Worm (Caenorhabditis elegans) whole organism, mixed stage, embryonic: ENCODE data around the gene F57A8.1.

Experiments
- M03D4.4 ChIP-seq: sonication (generic microtip); optimal IDR thresholded peaks from 2 replicates; lab custom pipeline; 2017; ENCODE audit warnings: mild to moderate bottlenecking, missing genetic modification characterization, missing compliant biosample characterization
- bed-3 ChIP-seq: fragments of 200-800 bp; sonication (Bioruptor generic); optimal IDR thresholded peaks from 3 replicates; lab custom pipeline; 2018; ENCODE audit warnings: mild to moderate bottlenecking, missing genetic modification characterization, moderate library complexity, missing compliant biosample characterization
- blmp-1 ChIP-seq: fragments of 150-350 bp; optimal IDR thresholded peaks from 2 replicates; lab custom pipeline; 2014; ENCODE audit warnings: missing biosample characterization, missing genetic modification characterization
- ceh-39 ChIP-seq: fragments of 150-350 bp; optimal IDR thresholded peaks from 2 replicates; lab custom pipeline; 2014; ENCODE audit warnings: missing biosample characterization, missing genetic modification characterization
- ceh-43 ChIP-seq: fragments of 200-800 bp; sonication (Bioruptor generic); optimal IDR thresholded peaks from 2 replicates; lab custom pipeline; 2018; ENCODE audit warnings: mild to moderate bottlenecking, missing genetic modification characterization, moderate library complexity, missing compliant biosample characterization
- ceh-83 ChIP-seq: fragments of 200-800 bp; sonication (Bioruptor generic); optimal IDR thresholded peaks from 2 replicates; lab custom pipeline; 2018; ENCODE audit warnings: mild to moderate bottlenecking, missing genetic modification characterization, missing compliant biosample characterization
- ces-1 ChIP-seq: fragments of 150-350 bp; optimal IDR thresholded peaks from 2 replicates; lab custom pipeline; 2014; ENCODE audit warnings: missing biosample characterization, missing genetic modification reagents, missing genetic modification characterization
- cnd-1 ChIP-seq: fragments of 200-800 bp; sonication (Bioruptor generic); optimal IDR thresholded peaks from 2 replicates; lab custom pipeline; 2018; ENCODE audit warnings: mild to moderate bottlenecking, missing genetic modification characterization, missing compliant biosample characterization
- drap-1 ChIP-seq: fragments of 200-800 bp; sonication (Bioruptor generic); optimal IDR thresholded peaks from 3 replicates; lab custom pipeline; 2018; ENCODE audit warnings: mild to moderate bottlenecking, missing genetic modification characterization, missing compliant biosample characterization
- elt-1 ChIP-seq: sonication (generic microtip); optimal IDR thresholded peaks from 2 replicates; lab custom pipeline; 2017; ENCODE audit warnings: missing genetic modification characterization, mild to moderate bottlenecking, missing compliant biosample characterization, antibody characterized with exemption, moderate library complexity, borderline replicate concordance; ENCODE audit not compliant: insufficient read depth
- elt-3 ChIP-seq: fragments of 150-350 bp; optimal IDR thresholded peaks from 2 replicates; lab custom pipeline; 2014; ENCODE audit warnings: missing biosample characterization, missing genetic modification characterization
- flh-1 ChIP-seq: fragments of 200-800 bp; sonication (Bioruptor generic); optimal IDR thresholded peaks from 2 replicates; lab custom pipeline; 2018; ENCODE audit warnings: mild to moderate bottlenecking, missing genetic modification characterization, moderate library complexity, missing compliant biosample characterization
- ham-2 ChIP-seq: fragments of 200-800 bp; sonication (Bioruptor generic); optimal IDR thresholded peaks from 2 replicates; lab custom pipeline; 2018; ENCODE audit warnings: mild to moderate bottlenecking, missing genetic modification characterization, missing compliant biosample characterization
- lin-13 ChIP-seq: fragments of 150-350 bp; optimal IDR thresholded peaks from 2 replicates; lab custom pipeline; 2014; ENCODE audit warnings: missing biosample characterization, missing genetic modification characterization
- lin-32 ChIP-seq: fragments of 200-800 bp; sonication (Bioruptor generic); optimal IDR thresholded peaks from 2 replicates; lab custom pipeline; 2018; ENCODE audit warnings: mild to moderate bottlenecking, missing genetic modification characterization, missing compliant biosample characterization
- lsy-2 ChIP-seq: fragments of 150-350 bp; optimal IDR thresholded peaks from 2 replicates; lab custom pipeline; 2014; ENCODE audit warnings: missing biosample characterization, missing genetic modification characterization
- mab-5 ChIP-seq: fragments of 150-350 bp; optimal IDR thresholded peaks from 2 replicates; lab custom pipeline; 2014; ENCODE audit warnings: missing biosample characterization, missing genetic modification characterization
- mep-1 ChIP-seq: fragments of 150-350 bp; optimal IDR thresholded peaks from 2 replicates; lab custom pipeline; 2017; ENCODE audit warnings: missing biosample characterization, missing genetic modification reagents, missing genetic modification characterization, inconsistent platforms
- nhr-12 ChIP-seq: fragments of 150-350 bp; optimal IDR thresholded peaks from 2 replicates; lab custom pipeline; 2014; ENCODE audit warnings: missing biosample characterization, missing genetic modification characterization
- nhr-2 ChIP-seq: fragments of 150-350 bp; optimal IDR thresholded peaks from 2 replicates; lab custom pipeline; 2014; ENCODE audit warnings: missing biosample characterization, missing genetic modification characterization
- nhr-237 ChIP-seq: fragments of 150-350 bp; optimal IDR thresholded peaks from 2 replicates; lab custom pipeline; 2014; ENCODE audit warnings: missing biosample characterization, missing genetic modification characterization
- nhr-28 ChIP-seq: fragments of 150-350 bp; optimal IDR thresholded peaks from 2 replicates; lab custom pipeline; 2014; ENCODE audit warnings: missing biosample characterization, missing genetic modification characterization
- nhr-76 ChIP-seq: sonication (generic microtip); optimal IDR thresholded peaks from 2 replicates; lab custom pipeline; 2017; ENCODE audit warnings: missing biosample characterization, missing genetic modification characterization
- pha-4 ChIP-seq: fragments of 150-350 bp; optimal IDR thresholded peaks from 2 replicates; lab custom pipeline; 2018; ENCODE audit warnings: missing biosample characterization, missing genetic modification reagents, missing genetic modification characterization
- sem-2 ChIP-seq: fragments of 200-800 bp; sonication (Bioruptor generic); optimal IDR thresholded peaks from 2 replicates; lab custom pipeline; 2018; ENCODE audit warnings: mild to moderate bottlenecking, missing genetic modification characterization, missing compliant biosample characterization
- snpc-4 ChIP-seq: fragments of 150-350 bp; optimal IDR thresholded peaks from 2 replicates; lab custom pipeline; 2014; ENCODE audit warnings: missing biosample characterization, missing genetic modification characterization
- sptf-1 ChIP-seq: sonication (generic microtip); optimal IDR thresholded peaks from 2 replicates; lab custom pipeline; 2017; ENCODE audit warnings: mild to moderate bottlenecking, missing genetic modification characterization, moderate library complexity, missing compliant biosample characterization
- unc-39 ChIP-seq: fragments of 150-350 bp; optimal IDR thresholded peaks from 2 replicates; lab custom pipeline; 2014; ENCODE audit warnings: missing biosample characterization, missing genetic modification characterization

F57A8.1 gene

ce11 chrV:10090461-10090860, 53.3 kb downstream of the F57A8.1 start, which contains the start of gene R04B5.7:
Gene R04B5.7 (minus strand): TSS chrV:10090561.
- TF ChIP-seq pha-4 (tag; lab: Kevin White, UChicago) (no peak), blmp-1 (tag; lab: Kevin White, UChicago) (no peak), nhr-2 (tag; lab: Kevin White, UChicago) (no peak), nhr-237 (tag; lab: Kevin White, UChicago) (no peak)

- TF ChIP-seq flh-1 (GFP tag; lab: Kevin White, UChicago) (no peak), elt-3 (tag; lab: Kevin White, UChicago) (no peak), elt-1 (tag; lab: Kevin White, UChicago) (no peak), ceh-39 (tag; lab: Kevin White, UChicago) (no peak), M03D4.4 (tag; lab: Kevin White, UChicago) (no peak)
Measured at ce11 chrV:10091152-10091551, 54.0 kb downstream of the F57A8.1 start, which contains the start of gene R04B5.11. Gene R04B5.11 (minus strand): TSS chrV:10091252.

ce11 chrV:10094374-10094773, 57.2 kb downstream of the F57A8.1 start, which contains the start of gene srd-49:
Gene srd-49 (plus strand): TSS chrV:10094674.
- no peak for TF ChIP-seq lin-32
- no peak for TF ChIP-seq nhr-76 (tag; lab: Kevin White, UChicago)
- no peak for TF ChIP-seq nhr-12 (tag; lab: Kevin White, UChicago)
- TF ChIP-seq cnd-1 = no peak
- TF ChIP-seq bed-3 = no peak
- TF ChIP-seq ces-1 = no peak
- no peak for TF ChIP-seq nhr-2 (tag; lab: Kevin White, UChicago)
- no peak for TF ChIP-seq snpc-4
- no peak for TF ChIP-seq drap-1 (GFP tag; lab: Kevin White, UChicago)
- no peak for TF ChIP-seq sem-2 (GFP tag; lab: Kevin White, UChicago)
- no peak for TF ChIP-seq flh-1 (GFP tag; lab: Kevin White, UChicago)
- TF ChIP-seq lsy-2 (tag; lab: Kevin White, UChicago) = no peak
- no peak for TF ChIP-seq nhr-237 (tag; lab: Kevin White, UChicago)
- no peak for TF ChIP-seq mep-1 (tag; lab: Kevin White, UChicago)
- no peak for TF ChIP-seq ceh-43 (GFP tag; lab: Kevin White, UChicago)
- no peak for TF ChIP-seq mab-5 (tag; lab: Kevin White, UChicago)
- no peak for TF ChIP-seq ceh-39 (tag; lab: Kevin White, UChicago)
- TF ChIP-seq M03D4.4 (tag; lab: Kevin White, UChicago) = no peak
- no peak for TF ChIP-seq elt-1 (tag; lab: Kevin White, UChicago)
- no peak for TF ChIP-seq ham-2 (GFP tag; lab: Kevin White, UChicago)

ce11 chrV:10096932-10097331, 59.8 kb downstream of the F57A8.1 start:
- TF ChIP-seq unc-39 (tag; lab: Kevin White, UChicago) (no peak), lin-32 (no peak), elt-3 (tag; lab: Kevin White, UChicago) (no peak), sptf-1 (tag; lab: Kevin White, UChicago) (no peak), sem-2 (GFP tag; lab: Kevin White, UChicago) (no peak), snpc-4 (no peak), ces-1 (no peak), M03D4.4 (tag; lab: Kevin White, UChicago) (no peak), nhr-76 (tag; lab: Kevin White, UChicago) (no peak), drap-1 (GFP tag; lab: Kevin White, UChicago) (no peak), ceh-83 (GFP tag; lab: Kevin White, UChicago) (no peak), lin-13 (tag; lab: Kevin White, UChicago) (no peak), nhr-28 (tag; lab: Kevin White, UChicago) (no peak)
